Fruit fly (Drosophila melanogaster): ENCODE measurements around the gene Pif1A.

Gene Pif1A

DNA sequence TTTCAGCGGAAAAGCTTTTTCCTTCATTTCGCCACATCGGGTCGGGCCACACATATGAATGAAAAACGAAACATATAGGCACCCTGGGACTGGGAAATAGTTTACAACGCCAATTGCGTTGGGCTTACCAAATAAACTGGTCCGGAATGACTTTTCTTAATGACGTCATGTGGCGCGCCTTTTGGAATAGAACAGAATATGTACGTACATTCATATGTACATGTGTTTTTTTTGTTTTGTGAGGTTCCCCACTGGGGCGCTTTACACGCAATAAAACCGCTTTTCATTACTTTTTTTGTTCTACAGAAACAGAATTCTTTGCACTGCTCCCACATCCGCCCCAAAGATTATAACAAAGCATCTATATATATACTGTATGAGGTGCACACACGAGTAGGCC lies 2.6 kb downstream of the Pif1A start:
- no peak for TF ChIP-seq noc (tag; optimal IDR thresholded peaks at IDR 0.05)

- TF ChIP-seq noc (tag; optimal IDR thresholded peaks at IDR 0.05), result no peak
Measured at dm6 chr3R:8794384-8794783, 6.6 kb downstream of the Pif1A start, which contains the start of gene Ir85a. Ir85a (plus strand) TSS chr3R:8794684.

- no peak for TF ChIP-seq noc (tag; optimal IDR thresholded peaks at IDR 0.05)
Measured at dm6 chr3R:8793726-8794125, 7.2 kb downstream of the Pif1A start.

dm6 chr3R:8792463-8793175 lies 8.4 kb downstream of the Pif1A start:
- TF ChIP-seq noc (tag; optimal IDR thresholded peaks at IDR 0.05), result no peak

- no peak for TF ChIP-seq noc (tag; optimal IDR thresholded peaks at IDR 0.05)
Measured at dm6 chr3R:8788722-8789400, 12.1 kb downstream of the Pif1A start.

DNA sequence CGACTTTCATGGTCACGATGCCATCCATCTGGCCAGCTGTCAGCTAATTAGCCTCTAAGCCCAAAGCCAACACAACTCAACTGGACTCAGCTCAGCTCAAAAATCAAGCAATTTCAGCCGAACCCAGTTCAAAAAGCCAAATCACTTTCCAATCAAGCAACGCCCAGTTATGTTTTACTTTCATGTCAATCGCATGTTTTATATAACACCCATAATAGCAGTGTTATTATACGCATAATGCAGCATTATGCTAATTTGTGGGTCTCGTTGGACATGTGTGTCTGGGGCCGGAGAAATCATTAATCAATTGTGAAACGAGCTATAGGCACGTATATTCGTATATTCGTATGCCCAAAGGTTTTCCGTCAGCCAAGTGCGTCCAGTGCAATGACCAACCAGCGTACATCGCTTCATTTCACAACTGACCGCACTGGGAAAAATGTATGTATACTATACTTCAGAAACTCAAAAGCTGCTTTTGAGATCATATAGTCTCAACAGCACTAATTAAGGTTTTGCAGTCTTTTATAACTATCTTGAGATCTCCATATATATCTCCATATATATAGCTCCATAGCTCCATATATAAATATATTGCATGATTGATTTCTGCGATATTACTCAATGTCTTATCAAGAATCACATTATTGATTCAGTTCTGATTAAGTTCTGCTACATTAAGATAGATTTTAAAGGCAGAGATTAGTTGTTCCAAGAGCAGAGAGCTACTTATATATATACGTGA lies 13.3 kb downstream of the Pif1A start:
- TF ChIP-seq noc (tag; optimal IDR thresholded peaks at IDR 0.05), result no peak

DNA sequence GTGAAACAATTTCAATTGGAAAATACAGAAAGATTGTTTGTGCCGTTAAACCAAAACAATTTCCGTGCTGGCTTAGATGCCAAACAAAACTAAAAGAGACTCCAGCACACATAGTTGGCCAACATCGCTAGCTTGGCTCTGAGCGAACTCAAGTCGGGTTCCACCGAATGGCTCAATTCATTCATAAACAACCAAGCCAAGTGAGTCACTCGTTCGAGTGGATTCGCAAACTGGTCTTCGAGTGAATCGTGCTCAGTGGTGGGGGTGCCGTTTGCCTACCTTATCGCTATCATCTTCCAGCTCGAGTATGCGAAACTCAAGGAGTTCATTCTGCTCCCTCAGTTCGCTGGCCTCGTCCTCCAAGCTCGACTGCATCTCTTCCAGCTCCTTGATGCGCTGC lies 15.5 kb downstream of the Pif1A start:
- TF ChIP-seq noc (tag; optimal IDR thresholded peaks at IDR 0.05), result no peak

DNA sequence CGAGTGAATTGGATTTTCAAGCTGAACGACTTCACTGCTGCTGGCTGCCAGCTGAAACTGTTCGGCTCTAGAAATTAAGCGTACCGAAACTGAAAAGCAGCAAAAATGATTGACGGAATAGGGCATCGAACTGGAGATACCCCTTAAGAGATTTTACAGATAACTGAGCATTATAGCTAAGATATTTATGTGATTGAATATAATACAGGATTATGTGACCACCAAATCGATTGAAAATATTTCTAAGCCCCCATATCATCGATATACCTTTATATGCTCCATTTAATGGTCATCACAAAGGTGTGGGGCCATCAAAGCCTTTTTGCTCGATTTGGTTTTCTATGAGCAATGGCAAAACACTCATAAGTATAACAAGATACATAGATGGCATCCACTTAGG lies 16.2 kb downstream of the Pif1A start:
- no peak for TF ChIP-seq noc (tag; optimal IDR thresholded peaks at IDR 0.05)

DNA sequence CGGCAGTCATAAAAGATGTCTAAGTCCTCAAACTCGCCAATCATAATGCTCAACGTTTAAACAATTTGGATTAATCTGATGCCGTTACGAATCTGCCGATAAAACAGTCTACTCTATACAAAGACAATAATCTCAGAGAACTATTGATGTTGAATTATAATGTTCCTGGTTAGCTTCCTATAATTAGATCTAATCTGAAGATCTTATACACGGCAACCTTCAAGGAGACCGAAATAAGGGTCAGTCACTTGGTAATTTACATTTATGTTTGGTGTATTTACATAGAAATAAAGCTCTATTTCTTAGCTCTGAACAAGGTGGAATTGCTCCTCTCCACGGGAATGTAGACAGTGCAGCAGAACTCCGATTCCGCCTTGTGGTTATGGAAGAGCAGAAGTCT lies 20.3 kb downstream of the Pif1A start, which contains the start of gene CG33189:
Gene CG33189 (minus strand): TSS at position 101 of the 400 bp plus-strand sequence.
- TF ChIP-seq noc (tag; optimal IDR thresholded peaks at IDR 0.05), result no peak

dm6 chr3R:8779823-8780222 lies 21.2 kb downstream of the Pif1A start, which contains the start of gene CG33191:
CG33191 (minus strand) TSS chr3R:8779923.
- no peak for TF ChIP-seq noc (tag; optimal IDR thresholded peaks at IDR 0.05)

- no peak for TF ChIP-seq noc (tag; optimal IDR thresholded peaks at IDR 0.05)
Measured at dm6 chr3R:8773135-8773534, 27.8 kb downstream of the Pif1A start, which contains the start of gene CG34301. CG34301 (plus strand) TSS chr3R:8773435.

- no peak for TF ChIP-seq noc (tag; optimal IDR thresholded peaks at IDR 0.05)
Measured at dm6 chr3R:8772591-8772990, 28.4 kb downstream of the Pif1A start, which contains the start of gene CG13318. CG13318 (minus strand) TSS chr3R:8772691.

DNA sequence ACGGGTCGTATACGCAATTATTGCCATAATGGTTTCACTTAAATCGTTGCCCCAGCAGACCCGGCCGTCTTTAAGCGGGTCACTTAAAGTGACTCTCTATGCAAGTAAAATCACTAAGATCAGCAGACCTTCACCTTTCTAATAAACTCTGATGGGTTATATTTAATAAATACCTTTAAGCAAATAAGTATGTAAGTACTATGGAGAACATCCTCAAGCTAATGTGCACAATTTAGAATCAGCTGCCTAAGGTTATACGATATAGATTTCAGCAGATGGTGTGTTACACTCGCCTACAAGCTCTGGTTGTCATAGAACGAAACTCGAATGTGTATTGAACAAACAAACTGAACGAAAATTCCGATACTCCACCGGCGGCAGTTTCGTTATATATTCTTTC lies 31.9 kb downstream of the Pif1A start, which contains the start of gene CG8236:
Gene CG8236 (plus strand): TSS at position 301 of the 400 bp plus-strand sequence.
- no peak for TF ChIP-seq noc (tag; optimal IDR thresholded peaks at IDR 0.05)

- TF ChIP-seq noc (tag; optimal IDR thresholded peaks at IDR 0.05), result no peak
Measured at dm6 chr3R:8767998-8768397, 33.0 kb downstream of the Pif1A start, which contains the start of the genes CG34135 and CG11768. CG34135 (minus strand) TSS chr3R:8768191. CG11768 (minus strand) TSS chr3R:8768200.

DNA sequence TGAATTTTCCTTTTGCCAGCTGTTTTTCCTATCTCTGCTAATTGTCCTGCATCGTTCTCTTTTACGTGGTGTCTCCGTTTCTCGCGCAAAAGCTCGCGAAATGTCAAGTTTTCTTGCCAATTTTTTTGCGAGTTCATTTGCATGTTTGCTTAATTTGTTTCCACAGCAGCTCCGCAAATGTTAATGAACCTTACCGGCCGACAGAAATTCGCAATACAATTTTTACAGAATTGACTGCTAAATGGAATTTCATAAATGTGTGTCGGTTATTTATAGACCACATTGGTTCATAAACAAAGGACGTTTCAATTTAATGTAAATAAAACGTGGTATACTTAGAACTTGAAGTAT lies 52.2 kb downstream of the Pif1A start:
- TF ChIP-seq noc (tag; optimal IDR thresholded peaks at IDR 0.05), result no peak

Measured in whole organism, larva.